Worm (Caenorhabditis elegans): ENCODE measurements around the gene F14H8.5.

ce11 chrV:15060595-15060994, 39.8 kb downstream of the F14H8.5 start:
- TF ChIP-seq nhr-237 (tag; optimal IDR thresholded peaks at IDR 0.05), result no peak
- TF ChIP-seq egl-27 (tag; optimal IDR thresholded peaks at IDR 0.05), result no peak
- TF ChIP-seq elt-3 (tag; optimal IDR thresholded peaks at IDR 0.05), result no peak
- TF ChIP-seq ztf-4 (tag; optimal IDR thresholded peaks at IDR 0.05), result no peak
- TF ChIP-seq nhr-6 (tag; optimal IDR thresholded peaks at IDR 0.05), result no peak
- TF ChIP-seq zag-1 (tag; optimal IDR thresholded peaks at IDR 0.05), result no peak
